Fruit fly (Drosophila melanogaster): ENCODE data around the gene Mpv17.

Gene Mpv17

DNA sequence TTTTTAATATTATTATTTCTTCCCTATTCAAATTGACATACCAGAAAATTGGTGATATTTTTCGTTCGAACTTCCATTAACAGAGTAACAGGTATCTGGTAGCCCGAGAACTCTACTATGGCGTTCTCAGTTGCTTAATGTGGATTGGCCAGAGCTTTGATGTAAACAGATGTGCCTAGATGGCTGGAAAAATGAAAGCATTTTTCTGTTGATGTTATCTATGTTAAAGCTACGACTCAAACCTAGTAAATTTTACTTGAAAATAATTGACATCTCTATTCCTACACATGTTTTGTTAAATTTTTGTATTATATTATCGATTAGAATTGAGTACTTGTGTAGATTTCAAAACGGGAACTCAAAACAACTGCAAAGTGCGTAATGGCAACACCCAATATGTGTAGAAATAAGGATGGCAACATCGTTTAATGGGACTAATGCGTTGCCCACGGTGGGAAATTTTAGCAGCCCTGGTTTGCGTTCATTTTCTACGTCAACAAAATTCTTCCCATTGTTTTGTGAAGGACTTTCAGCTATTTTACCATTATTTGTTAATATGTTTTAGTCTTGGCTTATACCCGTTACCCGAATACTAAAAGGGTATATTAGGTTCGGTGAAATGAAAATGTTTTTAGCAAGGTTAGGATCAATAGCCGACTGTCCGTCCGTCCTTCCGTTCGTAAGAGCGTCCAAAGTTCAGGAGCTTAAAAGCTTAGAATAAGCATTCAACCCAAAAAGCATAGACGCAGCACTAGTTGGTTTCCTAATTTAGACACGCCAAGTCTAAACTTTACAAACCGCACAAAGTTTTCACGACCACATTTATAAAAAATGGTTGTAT is 49.3 kb downstream of the Mpv17 start (continued):
- TF ChIP-seq CG3163 (GFP tag; optimal IDR thresholded peaks at IDR 0.05): peak; percentile 8
- TF ChIP-seq CG1603 (tag; optimal IDR thresholded peaks at IDR 0.05): peak; percentile 39
- TF ChIP-seq shn (GFP tag; optimal IDR thresholded peaks at IDR 0.05): peak; percentile 2
- TF ChIP-seq Scr (GFP tag; IDR thresholded peaks at IDR 0.05; ENCODE audit: partially characterized antibody): peak; percentile 69
- peak; percentile 67 for TF ChIP-seq CG16813 (GFP tag; IDR thresholded peaks at IDR 0.05; ENCODE audit: partially characterized antibody)
- TF ChIP-seq CG12391 (tag; optimal IDR thresholded peaks at IDR 0.05): peak; percentile 52
- peak; percentile 61 for TF ChIP-seq gfzf (GFP tag; optimal IDR thresholded peaks at IDR 0.05)
- TF ChIP-seq Jarid2 (GFP tag; optimal IDR thresholded peaks at IDR 0.05): peak; percentile 32
- TF ChIP-seq Lhr (GFP tag; optimal IDR thresholded peaks at IDR 0.05): peak; percentile 99
- peak; percentile 31 for TF ChIP-seq Xbp1 (GFP tag; optimal IDR thresholded peaks at IDR 0.05)
- TF ChIP-seq zen (tag; optimal IDR thresholded peaks at IDR 0.05): peak; percentile 33
- TF ChIP-seq CG7963 (GFP tag; IDR thresholded peaks at IDR 0.05; ENCODE audit: partially characterized antibody): peak; percentile 63; the same call in 1 of the 3 replicates
- peak; percentile 81; the same call in 2 of the 3 replicates for TF ChIP-seq Opbp (GFP tag; IDR thresholded peaks at IDR 0.05; ENCODE audit: partially characterized antibody)
- TF ChIP-seq stc (GFP tag; IDR thresholded peaks at IDR 0.05): no peak
- peak; percentile 87 for TF ChIP-seq nerfin-2 (GFP tag; IDR thresholded peaks at IDR 0.05; ENCODE audit: partially characterized antibody)
- peak; percentile 9 for TF ChIP-seq CG2202 (tag; optimal IDR thresholded peaks at IDR 0.05)
- peak; percentile 24 for TF ChIP-seq CG2116 (GFP tag; optimal IDR thresholded peaks at IDR 0.05)
- peak; percentile 28 for TF ChIP-seq stwl (tag; optimal IDR thresholded peaks at IDR 0.05)
- no peak; the same call in 1 of the 2 replicates for TF ChIP-seq MBD-R2 (GFP tag; IDR thresholded peaks at IDR 0.05)
- peak; percentile 36 for TF ChIP-seq pho (GFP tag; optimal IDR thresholded peaks at IDR 0.05)
- TF ChIP-seq CG2875 (GFP tag; optimal IDR thresholded peaks at IDR 0.05): no peak
- peak; percentile 58 for TF ChIP-seq CG8290 (GFP tag; optimal IDR thresholded peaks at IDR 0.05)
- peak in 1 of 2 experiments; percentile 43 for TF ChIP-seq CG8290 (tag; optimal IDR thresholded peaks at IDR 0.05)
- peak; percentile 64 for TF ChIP-seq D19B (GFP tag; optimal IDR thresholded peaks at IDR 0.05)
- TF ChIP-seq Sry-δ (GFP tag; optimal IDR thresholded peaks at IDR 0.05): peak; percentile 41
- TF ChIP-seq ci (GFP tag; IDR thresholded peaks at IDR 0.05): no peak
- peak; percentile 96 for TF ChIP-seq tna (GFP tag; IDR thresholded peaks at IDR 0.05; ENCODE audit: partially characterized antibody)
- peak; percentile 11 for TF ChIP-seq CG2712 (tag; optimal IDR thresholded peaks at IDR 0.05)
- TF ChIP-seq B-H2 (GFP tag; optimal IDR thresholded peaks at IDR 0.05): peak; percentile 5
- TF ChIP-seq Med (GFP tag): peak; percentile 80
- peak; percentile 0 for TF ChIP-seq CG8924 (tag; optimal IDR thresholded peaks at IDR 0.05)
- no peak for TF ChIP-seq ash1 (GFP tag; optimal IDR thresholded peaks at IDR 0.05)
- TF ChIP-seq CG18262 (tag; optimal IDR thresholded peaks at IDR 0.05): peak; percentile 19
- no peak for TF ChIP-seq Sox100B (GFP tag; optimal IDR thresholded peaks at IDR 0.05)
- peak; percentile 89 for TF ChIP-seq CG14860 (GFP tag; IDR thresholded peaks at IDR 0.05; ENCODE audit: partially characterized antibody)
- peak; percentile 9 for TF ChIP-seq ERR (GFP tag; optimal IDR thresholded peaks at IDR 0.05)
- TF ChIP-seq bab2 (GFP tag; optimal IDR thresholded peaks at IDR 0.05): peak; percentile 13
- TF ChIP-seq Nf-YB (GFP tag; optimal IDR thresholded peaks at IDR 0.05): peak; percentile 57
- TF ChIP-seq knrl (GFP tag; IDR thresholded peaks at IDR 0.05; ENCODE audit: partially characterized antibody): peak; percentile 60; the same call in 2 of the 3 replicates
- TF ChIP-seq tin (GFP tag; optimal IDR thresholded peaks at IDR 0.05): peak; percentile 12
- TF ChIP-seq HmgD (GFP tag; optimal IDR thresholded peaks at IDR 0.05): peak; percentile 30
- TF ChIP-seq Ets97D (GFP tag; optimal IDR thresholded peaks at IDR 0.05): peak; percentile 60
- peak; percentile 33 for TF ChIP-seq BEAF-32 (GFP tag; optimal IDR thresholded peaks at IDR 0.05)
- TF ChIP-seq CG7928 (GFP tag; optimal IDR thresholded peaks at IDR 0.05): peak; percentile 87
- TF ChIP-seq NC2β (GFP tag; optimal IDR thresholded peaks at IDR 0.05): peak; percentile 15
- peak; percentile 96 for TF ChIP-seq HLH4C (GFP tag; IDR thresholded peaks at IDR 0.05; ENCODE audit: partially characterized antibody)
- TF ChIP-seq CG32772 (GFP tag; IDR thresholded peaks at IDR 0.05): no peak
